Fruit fly (Drosophila melanogaster): Measurements from ENCODE around the gene CG4576.

The CG4576 gene

DNA sequence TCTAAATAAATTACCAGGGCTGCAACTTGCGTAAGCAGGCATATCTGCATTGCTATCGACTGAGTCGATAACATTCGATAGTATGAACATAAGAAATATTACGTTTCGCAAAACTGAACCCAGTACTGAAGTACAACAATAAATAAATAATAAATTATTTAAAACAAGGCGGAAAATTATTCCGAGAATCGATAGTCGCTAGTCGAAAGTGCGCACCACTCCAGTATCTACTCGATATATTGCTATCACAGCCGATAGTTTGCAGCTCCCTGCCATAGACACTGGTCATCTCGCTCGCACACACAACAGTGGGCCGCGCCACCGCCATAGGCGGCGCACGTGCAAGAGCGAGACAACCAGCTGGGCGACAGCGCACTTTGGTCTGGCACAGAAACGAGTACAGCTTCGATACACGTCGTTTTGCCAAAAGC, 32.2 kb upstream of the CG4576 start, which contains the start of gene nsl1:
TSS of gene nsl1 (plus strand) at position 411 of the 431 bp plus-strand sequence.
- TF ChIP-seq kay (GFP tag; ENCODE audit: borderline replicate concordance) (no peak), CG5204 (GFP tag; optimal IDR thresholded peaks at IDR 0.05) (peak; percentile 20), Clk (GFP tag; optimal IDR thresholded peaks at IDR 0.05) (peak; percentile 45), CG12768 (GFP tag; optimal IDR thresholded peaks at IDR 0.05) (peak; percentile 81), CG1620 (GFP tag; optimal IDR thresholded peaks at IDR 0.05) (peak; percentile 52), CG33017 (tag; optimal IDR thresholded peaks at IDR 0.05) (peak; percentile 13), CG7045 (GFP tag; optimal IDR thresholded peaks at IDR 0.05) (no peak), tj (GFP tag; optimal IDR thresholded peaks at IDR 0.05) (no peak), CG14711 (tag; optimal IDR thresholded peaks at IDR 0.05) (no peak), bab1 (GFP tag; optimal IDR thresholded peaks at IDR 0.05) (peak; percentile 30), Crg-1 (GFP tag; optimal IDR thresholded peaks at IDR 0.05) (peak; percentile 50), pad (GFP tag; optimal IDR thresholded peaks at IDR 0.05) (peak; percentile 57), CG11617 (GFP tag; optimal IDR thresholded peaks at IDR 0.05) (peak; percentile 53), cic (GFP tag; optimal IDR thresholded peaks at IDR 0.05) (peak; percentile 57), Mnt (GFP tag; optimal IDR thresholded peaks at IDR 0.05) (peak; percentile 80), Hr96 (GFP tag; optimal IDR thresholded peaks at IDR 0.05) (peak; percentile 22), cnc (optimal IDR thresholded peaks at IDR 0.05) (no peak), ovo (GFP tag; optimal IDR thresholded peaks at IDR 0.05) (peak; percentile 22), toe (GFP tag; optimal IDR thresholded peaks at IDR 0.05) (peak; percentile 77), CG7101 (tag; optimal IDR thresholded peaks at IDR 0.05) (peak; percentile 40)

DNA sequence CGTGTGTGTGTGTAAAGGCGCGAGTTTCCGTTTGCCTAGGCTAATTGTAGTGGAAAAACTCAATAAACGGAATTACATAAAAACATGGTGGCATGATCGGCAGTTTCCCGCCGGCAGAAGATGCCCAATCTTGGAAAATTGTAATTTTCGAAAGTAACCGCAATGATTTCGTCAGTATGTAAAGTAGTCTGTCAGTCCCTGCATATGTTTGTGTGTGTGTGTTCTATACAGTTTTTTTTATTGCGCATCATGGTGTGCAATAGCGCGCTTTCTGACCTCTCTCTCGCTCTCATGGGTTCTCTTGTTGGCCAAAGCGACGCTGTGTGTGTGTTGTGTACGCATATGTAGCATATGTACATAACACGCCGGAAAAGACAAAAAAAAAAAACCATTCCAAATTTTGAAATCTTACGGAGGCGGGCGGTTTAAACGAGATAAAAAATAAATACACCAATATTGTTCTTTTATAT, 31.3 kb upstream of the CG4576 start:
- peak; percentile 65 for TF ChIP-seq ovo (GFP tag; optimal IDR thresholded peaks at IDR 0.05)
- TF ChIP-seq pad (GFP tag; optimal IDR thresholded peaks at IDR 0.05): peak; percentile 21
- TF ChIP-seq cnc (optimal IDR thresholded peaks at IDR 0.05): peak in 1 of 2 experiments; percentile 11
- TF ChIP-seq CG1620 (GFP tag; optimal IDR thresholded peaks at IDR 0.05): peak; percentile 10
- TF ChIP-seq toe (GFP tag; optimal IDR thresholded peaks at IDR 0.05): no peak
- no peak for TF ChIP-seq CG5204 (GFP tag; optimal IDR thresholded peaks at IDR 0.05)
- no peak for TF ChIP-seq CG11617 (GFP tag; optimal IDR thresholded peaks at IDR 0.05)
- no peak for TF ChIP-seq CG7045 (GFP tag; optimal IDR thresholded peaks at IDR 0.05)
- no peak for TF ChIP-seq CG33017 (tag; optimal IDR thresholded peaks at IDR 0.05)
- TF ChIP-seq bab1 (GFP tag; optimal IDR thresholded peaks at IDR 0.05): peak; percentile 29
- TF ChIP-seq cic (GFP tag; optimal IDR thresholded peaks at IDR 0.05): peak; percentile 2
- TF ChIP-seq Crg-1 (GFP tag; optimal IDR thresholded peaks at IDR 0.05): peak; percentile 53
- TF ChIP-seq tj (GFP tag; optimal IDR thresholded peaks at IDR 0.05): peak; percentile 33
- TF ChIP-seq kay (GFP tag; ENCODE audit: borderline replicate concordance): peak; percentile 88
- TF ChIP-seq Hr96 (GFP tag; optimal IDR thresholded peaks at IDR 0.05): peak; percentile 20
- peak; percentile 81 for TF ChIP-seq Mnt (GFP tag; optimal IDR thresholded peaks at IDR 0.05)
- TF ChIP-seq CG7101 (tag; optimal IDR thresholded peaks at IDR 0.05): peak; percentile 7

DNA sequence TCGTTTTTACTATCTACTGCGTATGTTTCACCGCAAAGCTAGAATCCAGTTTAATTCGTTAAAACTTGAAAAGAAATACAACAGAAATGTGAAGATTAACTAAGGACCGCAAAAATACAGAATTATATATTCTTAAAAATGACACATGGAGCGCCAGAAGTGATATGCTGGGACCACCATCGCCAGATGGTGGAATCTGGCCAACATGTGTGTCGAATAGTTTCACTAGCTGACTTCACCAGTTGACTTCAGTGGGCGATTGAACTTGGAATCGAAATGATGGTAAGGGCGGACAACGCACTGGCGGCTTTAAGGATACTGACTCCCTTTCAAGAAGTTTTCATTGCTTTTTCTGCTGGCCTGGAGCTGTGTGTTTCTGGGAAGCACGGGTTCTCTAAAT, 23.5 kb upstream of the CG4576 start, which contains the start of gene CG9593:
TSS of gene CG9593 (plus strand) at position 270 of the 400 bp plus-strand sequence.
- TF ChIP-seq tj (GFP tag; optimal IDR thresholded peaks at IDR 0.05): no peak

DNA sequence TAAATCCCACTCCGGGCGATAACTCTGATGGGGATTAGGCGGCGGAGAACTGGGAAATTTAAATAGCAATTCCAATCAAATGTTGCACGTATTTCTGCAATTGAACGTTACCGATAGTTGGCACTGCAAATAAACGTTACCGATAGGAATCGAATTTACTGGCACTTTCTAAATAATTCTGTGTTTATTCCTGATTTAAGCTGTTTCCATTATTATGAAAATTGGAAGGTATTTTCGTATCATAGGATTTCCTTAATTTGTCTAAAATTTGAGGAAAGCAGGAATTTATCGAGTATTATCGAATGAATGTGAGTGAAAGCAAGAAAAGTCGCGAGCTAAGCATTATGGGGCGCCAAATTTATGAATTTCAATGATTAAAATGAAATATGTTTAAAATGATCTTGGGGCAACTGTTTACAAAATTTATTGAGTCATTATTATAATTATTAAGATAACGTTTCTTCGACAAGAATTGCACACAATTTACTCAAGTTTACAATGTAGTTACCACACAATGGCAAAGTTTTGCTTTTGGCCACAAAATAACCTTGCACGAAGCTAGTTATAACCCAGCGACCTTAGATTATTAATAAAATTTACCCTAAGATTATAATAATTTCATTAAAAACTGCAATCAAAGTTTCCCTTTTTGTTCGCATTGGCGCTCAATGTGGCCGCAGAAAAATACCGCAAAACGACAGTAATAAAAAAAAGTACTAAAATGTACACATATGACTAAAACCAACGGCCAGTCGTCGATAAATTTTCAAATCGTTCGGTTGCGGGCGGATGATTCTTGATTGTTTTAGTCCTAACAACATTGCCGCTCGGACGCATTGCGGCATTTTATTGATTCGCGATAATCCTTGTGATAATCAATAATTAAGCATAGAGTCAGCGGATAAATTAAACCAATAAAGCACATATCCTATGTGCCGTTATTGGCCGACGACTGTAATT, 21.8 kb upstream of the CG4576 start, which contains the start of gene alpha-Man-IIb:
TSS of gene alpha-Man-IIb (plus strand) at position 747 of the 960 bp plus-strand sequence.
- TF ChIP-seq bab1 (GFP tag; optimal IDR thresholded peaks at IDR 0.05) (peak; percentile 63), Mnt (GFP tag; optimal IDR thresholded peaks at IDR 0.05) (peak; percentile 21), CG14711 (tag; optimal IDR thresholded peaks at IDR 0.05) (no peak), tj (GFP tag; optimal IDR thresholded peaks at IDR 0.05) (peak; percentile 36), Hr96 (GFP tag; optimal IDR thresholded peaks at IDR 0.05) (peak; percentile 41), CG7101 (tag; optimal IDR thresholded peaks at IDR 0.05) (no peak), ovo (GFP tag; optimal IDR thresholded peaks at IDR 0.05) (peak; percentile 12)

DNA sequence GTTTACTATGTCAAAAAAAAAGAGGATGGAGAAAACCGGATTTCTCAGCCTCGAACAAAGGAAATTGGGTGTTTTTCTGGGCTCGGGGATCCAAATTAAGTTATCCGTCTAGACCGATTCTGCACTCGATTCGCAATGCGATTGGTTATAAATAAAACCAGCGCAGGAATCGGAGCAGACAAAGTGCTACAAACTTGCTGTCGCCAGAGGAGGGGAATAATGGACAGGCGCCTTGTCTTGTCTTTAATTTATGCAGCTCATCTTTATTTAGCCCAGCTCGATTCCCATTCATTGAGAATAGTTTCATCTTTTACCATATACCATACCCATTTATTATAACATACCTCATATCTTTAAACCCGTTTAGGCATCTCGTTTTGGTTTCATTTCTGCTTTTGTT, 20.9 kb upstream of the CG4576 start:
- TF ChIP-seq bab1 (GFP tag; optimal IDR thresholded peaks at IDR 0.05) (no peak), pad (GFP tag; optimal IDR thresholded peaks at IDR 0.05) (no peak), CG11617 (GFP tag; optimal IDR thresholded peaks at IDR 0.05) (no peak), CG33017 (tag; optimal IDR thresholded peaks at IDR 0.05) (no peak), Crg-1 (GFP tag; optimal IDR thresholded peaks at IDR 0.05) (no peak), CG5204 (GFP tag; optimal IDR thresholded peaks at IDR 0.05) (no peak), toe (GFP tag; optimal IDR thresholded peaks at IDR 0.05) (no peak), CG7045 (GFP tag; optimal IDR thresholded peaks at IDR 0.05) (no peak), Mnt (GFP tag; optimal IDR thresholded peaks at IDR 0.05) (no peak), Clk (GFP tag; optimal IDR thresholded peaks at IDR 0.05) (no peak)

DNA sequence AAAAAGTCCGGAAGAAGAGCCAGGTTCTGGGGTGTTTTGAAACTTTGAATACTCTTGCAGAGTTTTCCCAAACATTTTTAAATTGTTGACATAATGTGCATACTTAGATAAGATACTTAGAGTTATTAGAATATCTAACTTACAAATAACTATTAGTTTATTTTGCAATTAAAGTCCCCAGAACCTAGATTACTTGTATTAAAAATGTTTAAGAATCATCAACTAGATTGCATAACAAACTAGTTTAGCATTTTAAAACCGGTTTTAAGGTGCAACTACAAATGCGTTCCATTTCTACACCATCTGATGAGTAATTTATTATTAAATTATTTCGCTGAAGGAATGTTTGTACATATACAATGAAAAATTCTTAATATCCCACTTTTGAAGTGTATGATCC, 19.2 kb upstream of the CG4576 start:
- TF ChIP-seq kay (GFP tag; ENCODE audit: borderline replicate concordance) (no peak), CG5204 (GFP tag; optimal IDR thresholded peaks at IDR 0.05) (no peak), cic (GFP tag; optimal IDR thresholded peaks at IDR 0.05) (no peak), Hr96 (GFP tag; optimal IDR thresholded peaks at IDR 0.05) (no peak), tj (GFP tag; optimal IDR thresholded peaks at IDR 0.05) (no peak), Crg-1 (GFP tag; optimal IDR thresholded peaks at IDR 0.05) (no peak), toe (GFP tag; optimal IDR thresholded peaks at IDR 0.05) (no peak), CG1620 (GFP tag; optimal IDR thresholded peaks at IDR 0.05) (no peak), CG7045 (GFP tag; optimal IDR thresholded peaks at IDR 0.05) (no peak), CG14711 (tag; optimal IDR thresholded peaks at IDR 0.05) (no peak), CG33017 (tag; optimal IDR thresholded peaks at IDR 0.05) (no peak), cnc (optimal IDR thresholded peaks at IDR 0.05) (no peak), CG7101 (tag; optimal IDR thresholded peaks at IDR 0.05) (no peak), pad (GFP tag; optimal IDR thresholded peaks at IDR 0.05) (no peak), Mnt (GFP tag; optimal IDR thresholded peaks at IDR 0.05) (no peak), ovo (GFP tag; optimal IDR thresholded peaks at IDR 0.05) (no peak)
